Worm (Caenorhabditis elegans) whole organism, L2 larva: ENCODE data around the gene T25B6.5.

Experiments
- F13H6.1 ChIP-seq: sonication (generic microtip); optimal IDR thresholded peaks from 2 replicates; lab custom pipeline; 2016; ENCODE audit warnings: missing genetic modification characterization, missing compliant biosample characterization
- ZK546.5 ChIP-seq: sonication (generic microtip); optimal IDR thresholded peaks from 2 replicates; lab custom pipeline; 2017; ENCODE audit warnings: missing biosample characterization, missing genetic modification characterization
- ceh-82 ChIP-seq: fragments of 150-350 bp; optimal IDR thresholded peaks from 2 replicates; lab custom pipeline; 2014; ENCODE audit warnings: missing biosample characterization, missing genetic modification characterization
- crh-2 ChIP-seq: sonication (generic microtip); optimal IDR thresholded peaks from 2 replicates; lab custom pipeline; 2017; ENCODE audit warnings: missing biosample characterization, missing genetic modification characterization
- egl-27 ChIP-seq: sonication (generic microtip); optimal IDR thresholded peaks from 3 replicates; lab custom pipeline; 2017; ENCODE audit warnings: missing biosample characterization, missing genetic modification reagents, missing genetic modification characterization
- fos-1 ChIP-seq: fragments of 150-350 bp; optimal IDR thresholded peaks from 2 replicates; lab custom pipeline; 2014; ENCODE audit warnings: missing biosample characterization, missing genetic modification characterization
- gmeb-1 ChIP-seq: fragments of 150-350 bp; optimal IDR thresholded peaks from 2 replicates; lab custom pipeline; 2014; ENCODE audit warnings: missing biosample characterization, missing genetic modification characterization
- lin-13 ChIP-seq: fragments of 150-350 bp; optimal IDR thresholded peaks from 2 replicates; lab custom pipeline; 2014; ENCODE audit warnings: missing biosample characterization, missing genetic modification reagents, missing genetic modification characterization
- lin-39 ChIP-seq: fragments of 150-350 bp; optimal IDR thresholded peaks from 2 replicates; lab custom pipeline; 2014; ENCODE audit warnings: missing biosample characterization, missing genetic modification reagents, missing genetic modification characterization
- lsy-2 ChIP-seq, 2 experiments: fragments of 150-350 bp in 1 of 2; sonication (generic microtip) in 1 of 2; optimal IDR thresholded peaks; 2 replicates each; lab custom pipeline; 2014 to 2017; ENCODE audit warnings: missing biosample characterization in 2 of 2, missing genetic modification characterization in 2 of 2
- mab-5 ChIP-seq: fragments of 150-350 bp; optimal IDR thresholded peaks from 2 replicates; lab custom pipeline; 2014; ENCODE audit warnings: missing biosample characterization, missing genetic modification characterization
- mbf-1 ChIP-seq: sonication (generic microtip); optimal IDR thresholded peaks from 2 replicates; lab custom pipeline; 2017; ENCODE audit warnings: missing biosample characterization, missing genetic modification characterization
- nhr-129 ChIP-seq: fragments of 150-350 bp; optimal IDR thresholded peaks from 2 replicates; lab custom pipeline; 2014; ENCODE audit warnings: missing biosample characterization, missing genetic modification characterization
- nhr-21 ChIP-seq: fragments of 150-350 bp; optimal IDR thresholded peaks from 2 replicates; lab custom pipeline; 2014; ENCODE audit warnings: missing biosample characterization, missing genetic modification characterization
- nhr-23 ChIP-seq: fragments of 150-350 bp; optimal IDR thresholded peaks from 2 replicates; lab custom pipeline; 2014; ENCODE audit warnings: missing biosample characterization, missing genetic modification reagents, missing genetic modification characterization
- nhr-237 ChIP-seq: fragments of 150-350 bp; optimal IDR thresholded peaks from 2 replicates; lab custom pipeline; 2014; ENCODE audit warnings: missing biosample characterization, missing genetic modification characterization
- sma-3 ChIP-seq: sonication (generic microtip); optimal IDR thresholded peaks from 2 replicates; lab custom pipeline; 2016; ENCODE audit warnings: missing genetic modification reagents, missing genetic modification characterization, missing compliant biosample characterization
- sma-9 ChIP-seq, 2 experiments: fragments of 150-350 bp in 1 of 2; sonication (generic microtip) in 1 of 2; optimal IDR thresholded peaks; 2 replicates each; lab custom pipeline; 2014 to 2016; ENCODE audit warnings: missing genetic modification characterization in 2 of 2, mild to moderate bottlenecking in 1 of 2, missing biosample characterization in 1 of 2, missing compliant biosample characterization in 1 of 2, missing genetic modification reagents in 1 of 2, moderate library complexity in 1 of 2
- unc-55 ChIP-seq: fragments of 150-350 bp; sonication (generic microtip); optimal IDR thresholded peaks from 3 replicates; lab custom pipeline; 2014; ENCODE audit warnings: missing biosample characterization, missing genetic modification reagents, missing genetic modification characterization
- unc-62 ChIP-seq: fragments of 150-350 bp; optimal IDR thresholded peaks from 2 replicates; lab custom pipeline; 2014; ENCODE audit warnings: missing biosample characterization, missing genetic modification reagents, missing genetic modification characterization
- zag-1 ChIP-seq: fragments of 150-350 bp; optimal IDR thresholded peaks from 2 replicates; lab custom pipeline; 2014; ENCODE audit warnings: missing biosample characterization, missing genetic modification characterization
- ztf-1 ChIP-seq: fragments of 200-800 bp; sonication (Bioruptor generic); conservative IDR thresholded peaks from 2 replicates; pipeline ENCODE4 v1.3.6; 2022; ENCODE audit warnings: missing genetic modification characterization, missing compliant biosample characterization

The T25B6.5 gene

DNA sequence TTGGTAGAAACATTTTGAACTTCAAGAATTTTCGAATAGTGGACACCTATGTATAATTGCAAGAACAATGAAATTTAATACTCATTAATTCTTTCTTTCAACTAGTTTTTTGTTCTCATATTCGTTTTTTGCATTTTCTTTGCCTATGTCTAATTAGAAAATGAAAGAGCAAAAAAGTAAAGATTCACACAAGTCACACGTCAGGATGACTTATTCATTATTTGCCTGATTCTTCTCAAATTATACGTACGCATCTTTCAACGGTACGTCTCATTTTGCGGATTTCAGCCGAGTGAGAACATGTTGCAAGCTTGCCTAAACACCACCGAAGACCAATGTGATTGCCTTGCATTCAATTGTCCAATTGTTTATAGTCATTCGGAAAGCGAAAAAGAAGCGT is 40.9 kb downstream of the T25B6.5 start, which contains the start of gene nmur-1:
Gene nmur-1, plus strand, starts transcription at position 301 of the 400 bp plus-strand sequence.
- TF ChIP-seq mab-5 (tag; lab: Kevin White, UChicago) (no peak), zag-1 (tag; lab: Kevin White, UChicago) (no peak), nhr-237 (tag; lab: Kevin White, UChicago) (no peak), lin-39 (tag; lab: Kevin White, UChicago) (no peak), ZK546.5 (no peak), ceh-82 (tag; lab: Kevin White, UChicago) (no peak), egl-27 (tag; lab: Kevin White, UChicago) (no peak), fos-1 (tag; lab: Kevin White, UChicago) (no peak), nhr-129 (tag; lab: Kevin White, UChicago) (no peak), ztf-1 (GFP tag; lab: Robert Waterston, UW) (no peak), mbf-1 (tag; lab: Kevin White, UChicago) (no peak), sma-3 (GFP tag; lab: Kevin White, UChicago) (no peak)
- TF ChIP-seq, all 48 proteins: peak for 0

DNA sequence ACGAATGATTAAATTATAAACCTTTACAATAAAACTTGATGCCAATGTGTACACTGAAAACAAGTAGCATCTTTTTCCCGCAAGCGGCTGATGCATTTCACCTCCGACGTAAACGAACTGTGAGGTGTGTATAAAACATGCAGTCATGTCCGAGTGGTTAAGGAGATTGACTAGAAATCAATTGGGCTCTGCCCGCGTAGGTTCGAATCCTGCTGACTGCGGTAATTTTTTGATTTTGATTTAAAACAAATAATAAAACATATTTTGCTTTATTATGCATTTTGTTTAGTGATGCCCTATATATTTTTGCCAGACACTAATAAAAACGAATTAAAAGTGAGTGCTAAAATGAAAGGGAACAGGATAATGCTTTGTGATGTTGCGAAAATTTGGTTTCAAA is 50.1 kb downstream of the T25B6.5 start:
- TF ChIP-seq nhr-21 (tag; lab: Kevin White, UChicago) = peak; percentile 25
- peak; percentile 61 for TF ChIP-seq fos-1 (tag; lab: Kevin White, UChicago)
- TF ChIP-seq sma-9 (GFP tag; optimal IDR thresholded peaks at IDR 0.05; lab: Kevin White, UChicago) = peak; percentile 50
- TF ChIP-seq sma-9 (tag; optimal IDR thresholded peaks at IDR 0.05; lab: Kevin White, UChicago) = no peak
- TF ChIP-seq sma-3 (GFP tag; lab: Kevin White, UChicago) = peak; percentile 44
- peak; percentile 19 to 36 for TF ChIP-seq lsy-2 (tag; optimal IDR thresholded peaks at IDR 0.05; lab: Kevin White, UChicago)
- no peak for TF ChIP-seq nhr-23 (tag; lab: Kevin White, UChicago)
- peak; percentile 50 for TF ChIP-seq gmeb-1 (tag; lab: Kevin White, UChicago)
- TF ChIP-seq crh-2 = no peak
- peak; percentile 63 for TF ChIP-seq nhr-129 (tag; lab: Kevin White, UChicago)
- TF ChIP-seq lin-13 (GFP tag; lab: Kevin White, UChicago) = peak; percentile 32
- no peak for TF ChIP-seq unc-62
- peak; percentile 25 for TF ChIP-seq F13H6.1
- peak; percentile 21 for TF ChIP-seq unc-55
